Worm (Caenorhabditis elegans) whole organism, L3 larva: ENCODE measurements around the gene irld-25.

Experiments used
- ZK546.5 ChIP-seq: sonication (generic microtip); optimal IDR thresholded peaks from 2 replicates; lab custom pipeline; 2017; ENCODE audit warnings: missing biosample characterization, missing genetic modification characterization
- ama-1 ChIP-seq: fragments of 150-350 bp; optimal IDR thresholded peaks from 2 replicates; lab custom pipeline; 2018
- ceh-16 ChIP-seq: sonication (generic microtip); optimal IDR thresholded peaks from 2 replicates; lab custom pipeline; 2017; ENCODE audit warnings: missing biosample characterization, missing genetic modification characterization
- egl-27 ChIP-seq: sonication (generic microtip); optimal IDR thresholded peaks from 4 replicates; lab custom pipeline; 2017; ENCODE audit warnings: missing biosample characterization, missing genetic modification reagents, missing genetic modification characterization
- lin-39 ChIP-seq: fragments of 150-350 bp; optimal IDR thresholded peaks from 2 replicates; lab custom pipeline; 2018; ENCODE audit warnings: missing biosample characterization, missing genetic modification reagents, missing genetic modification characterization
- nhr-11 ChIP-seq: fragments of 150-350 bp; optimal IDR thresholded peaks from 2 replicates; lab custom pipeline; 2014; ENCODE audit warnings: missing biosample characterization, missing genetic modification characterization
- nhr-28 ChIP-seq: fragments of 150-350 bp; optimal IDR thresholded peaks from 2 replicates; lab custom pipeline; 2014; ENCODE audit warnings: missing biosample characterization, missing genetic modification characterization
- nhr-77 ChIP-seq: fragments of 150-350 bp; optimal IDR thresholded peaks from 2 replicates; lab custom pipeline; 2014; ENCODE audit warnings: missing biosample characterization, missing genetic modification characterization
- pqm-1 ChIP-seq: fragments of 150-350 bp; optimal IDR thresholded peaks from 2 replicates; lab custom pipeline; 2017; ENCODE audit warnings: missing biosample characterization, missing genetic modification characterization, inconsistent platforms
- snpc-4 ChIP-seq: fragments of 150-350 bp; optimal IDR thresholded peaks from 2 replicates; lab custom pipeline; 2014; ENCODE audit warnings: missing biosample characterization, missing genetic modification characterization
- tbx-2 ChIP-seq: sonication (generic microtip); optimal IDR thresholded peaks from 2 replicates; lab custom pipeline; 2016; ENCODE audit warnings: mild to moderate bottlenecking, missing genetic modification characterization, missing compliant biosample characterization
- unc-39 ChIP-seq: sonication (generic microtip); optimal IDR thresholded peaks from 4 replicates; lab custom pipeline; 2017; ENCODE audit warnings: missing biosample characterization, missing genetic modification characterization
- ztf-4 ChIP-seq: fragments of 150-350 bp; optimal IDR thresholded peaks from 2 replicates; lab custom pipeline; 2014; ENCODE audit warnings: missing biosample characterization, missing genetic modification characterization

DNA sequence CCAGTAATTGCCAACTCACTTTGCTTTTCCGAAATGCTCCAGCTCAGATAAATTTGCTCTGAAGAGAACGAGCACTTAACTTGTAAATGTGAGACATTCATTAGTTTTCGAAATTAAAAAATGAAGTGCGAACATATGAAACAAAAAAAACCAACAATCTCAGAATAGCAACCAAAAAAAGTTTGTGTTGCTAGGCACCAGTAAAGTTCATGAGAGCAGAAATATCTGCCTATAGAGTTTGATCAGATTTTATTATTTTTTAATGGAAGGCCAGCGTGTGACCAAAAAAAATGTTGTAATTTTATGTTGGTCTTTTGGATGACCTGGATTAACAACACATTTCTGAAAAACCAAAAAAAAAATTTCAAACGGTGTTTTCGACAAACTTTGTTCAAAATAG is 42.7 kb downstream of the irld-25 start, which contains the start of gene M01B2.12:
- TF ChIP-seq ztf-4 (tag; lab: Kevin White, UChicago), result no peak
- no peak for TF ChIP-seq unc-39 (tag; lab: Kevin White, UChicago)
- TF ChIP-seq ZK546.5, result no peak
- TF ChIP-seq egl-27, result no peak
- TF ChIP-seq tbx-2 (tag; lab: Kevin White, UChicago), result no peak
- TF ChIP-seq snpc-4 (tag; lab: Kevin White, UChicago), result no peak
- no peak for TF ChIP-seq lin-39 (tag; lab: Kevin White, UChicago)
- TF ChIP-seq ama-1 (lab: Kevin White, UChicago), result no peak
- no peak for TF ChIP-seq nhr-11 (tag; lab: Kevin White, UChicago)
- TF ChIP-seq nhr-77, result no peak
- TF ChIP-seq nhr-28, result no peak
- no peak for TF ChIP-seq ceh-16 (tag; lab: Kevin White, UChicago)
- no peak for TF ChIP-seq pqm-1 (tag; lab: Kevin White, UChicago)
